Worm (Caenorhabditis elegans): ENCODE results near the gene cest-1.1.

cest-1.1 gene

ce11 chrV:14136152-14136551 lies 30.4 kb downstream of the cest-1.1 start (continued):
- peak; percentile 59 for TF ChIP-seq C16A3.4 (tag; optimal IDR thresholded peaks at IDR 0.05)
- TF ChIP-seq mep-1 (tag; optimal IDR thresholded peaks at IDR 0.05), result peak; percentile 61
- no peak for TF ChIP-seq unc-130 (tag; optimal IDR thresholded peaks at IDR 0.05)
- TF ChIP-seq irx-1 (tag; optimal IDR thresholded peaks at IDR 0.05), result peak; percentile 45
- peak; percentile 24 for TF ChIP-seq mef-2 (tag; optimal IDR thresholded peaks at IDR 0.05)
- TF ChIP-seq F16B12.6 (tag; optimal IDR thresholded peaks at IDR 0.05), result no peak
- TF ChIP-seq nhr-77 (tag; optimal IDR thresholded peaks at IDR 0.05), result peak; percentile 82
- peak; percentile 48 for TF ChIP-seq snpc-4 (tag; optimal IDR thresholded peaks at IDR 0.05)
- TF ChIP-seq nhr-76 (tag; optimal IDR thresholded peaks at IDR 0.05), result no peak
- peak; percentile 70 for TF ChIP-seq nhr-47 (tag; optimal IDR thresholded peaks at IDR 0.05)
- no peak for TF ChIP-seq aly-2 (tag; optimal IDR thresholded peaks at IDR 0.05)
- peak; percentile 78 for TF ChIP-seq tbx-2 (tag; optimal IDR thresholded peaks at IDR 0.05)
- TF ChIP-seq fkh-8 (tag; optimal IDR thresholded peaks at IDR 0.05), result peak; percentile 40
- TF ChIP-seq nhr-90 (tag; optimal IDR thresholded peaks at IDR 0.05; ENCODE audit: poor library complexity), result peak; percentile 49
- peak; percentile 98 for TF ChIP-seq lin-14 (GFP tag; optimal IDR thresholded peaks at IDR 0.05)
- TF ChIP-seq lir-3 (tag; optimal IDR thresholded peaks at IDR 0.05; ENCODE audit: poor library complexity), result peak; percentile 24
- TF ChIP-seq unc-98 (GFP tag; IDR thresholded peaks at IDR 0.05), result no peak
- TF ChIP-seq nhr-28 (tag; optimal IDR thresholded peaks at IDR 0.05), result no peak
- no peak for TF ChIP-seq hpl-2 (GFP tag; optimal IDR thresholded peaks at IDR 0.05)
- peak; percentile 42 to 75 for TF ChIP-seq lin-35 (GFP tag; optimal IDR thresholded peaks at IDR 0.05)
- peak; percentile 63 for TF ChIP-seq lin-13 (GFP tag; optimal IDR thresholded peaks at IDR 0.05)
- TF ChIP-seq nhr-237 (tag; optimal IDR thresholded peaks at IDR 0.05), result peak; percentile 15
- no peak for TF ChIP-seq pag-3 (tag; optimal IDR thresholded peaks at IDR 0.05; ENCODE audit: borderline replicate concordance, insufficient read depth)
- TF ChIP-seq ceh-8 (GFP tag; optimal IDR thresholded peaks at IDR 0.05), result peak; percentile 65
- TF ChIP-seq jun-1 (tag; optimal IDR thresholded peaks at IDR 0.05), result peak; percentile 65
- no peak for TF ChIP-seq hlh-4 (tag; optimal IDR thresholded peaks at IDR 0.05)
- TF ChIP-seq unc-86 (tag; optimal IDR thresholded peaks at IDR 0.05), result no peak
- TF ChIP-seq mab-9 (GFP tag; IDR thresholded peaks at IDR 0.05), result no peak
- no peak for TF ChIP-seq ceh-90 (tag; optimal IDR thresholded peaks at IDR 0.05)
- TF ChIP-seq rnt-1 (tag; optimal IDR thresholded peaks at IDR 0.05), result peak; percentile 30
- TF ChIP-seq blmp-1 (tag; optimal IDR thresholded peaks at IDR 0.05), result peak; percentile 85
- no peak for TF ChIP-seq aha-1 (tag; optimal IDR thresholded peaks at IDR 0.05)

- TF ChIP-seq nhr-19 (GFP tag; conservative IDR thresholded peaks at IDR 0.05) (no peak), C34B4.2 (tag; optimal IDR thresholded peaks at IDR 0.05) (no peak), tbx-2 (tag; optimal IDR thresholded peaks at IDR 0.05) (no peak), tlp-1 (tag; optimal IDR thresholded peaks at IDR 0.05) (peak; percentile 18), sptf-1 (tag; optimal IDR thresholded peaks at IDR 0.05) (no peak), zip-4 (GFP tag; optimal IDR thresholded peaks at IDR 0.05) (no peak), skn-1 (tag; optimal IDR thresholded peaks at IDR 0.05) (no peak), dsc-1 (tag; optimal IDR thresholded peaks at IDR 0.05) (no peak), rnt-1 (tag; optimal IDR thresholded peaks at IDR 0.05) (no peak), zag-1 (tag; optimal IDR thresholded peaks at IDR 0.05) (no peak), unc-130 (tag; optimal IDR thresholded peaks at IDR 0.05) (no peak), nhr-20 (tag; optimal IDR thresholded peaks at IDR 0.05) (no peak), lsy-2 (tag; optimal IDR thresholded peaks at IDR 0.05) (peak in 1 of 2 experiments; percentile 30), mef-2 (tag; optimal IDR thresholded peaks at IDR 0.05) (no peak), elt-2 (tag; optimal IDR thresholded peaks at IDR 0.05) (peak; percentile 53), fkh-10 (GFP tag; optimal IDR thresholded peaks at IDR 0.05) (no peak), elt-3 (tag; optimal IDR thresholded peaks at IDR 0.05) (peak in 3 of 6 experiments; percentile 12 to 48 (median 26)), nhr-84 (tag; optimal IDR thresholded peaks at IDR 0.05) (no peak), ceh-90 (tag; optimal IDR thresholded peaks at IDR 0.05) (no peak), nhr-77 (tag; optimal IDR thresholded peaks at IDR 0.05) (no peak), lin-13 (GFP tag; optimal IDR thresholded peaks at IDR 0.05) (no peak), snu-23 (GFP tag; optimal IDR thresholded peaks at IDR 0.05) (no peak), lin-14 (GFP tag; optimal IDR thresholded peaks at IDR 0.05) (peak; percentile 54), nhr-85 (tag) (peak; percentile 75), lin-35 (GFP tag; optimal IDR thresholded peaks at IDR 0.05) (peak in 1 of 2 experiments; percentile 5), ces-1 (GFP tag; optimal IDR thresholded peaks at IDR 0.05) (no peak), snpc-4 (tag; optimal IDR thresholded peaks at IDR 0.05) (no peak), hpl-2 (GFP tag; optimal IDR thresholded peaks at IDR 0.05) (no peak), unc-98 (GFP tag; IDR thresholded peaks at IDR 0.05) (no peak), Y116A8C.19 (tag; optimal IDR thresholded peaks at IDR 0.05; ENCODE audit: borderline replicate concordance) (no peak), C16A3.4 (tag; optimal IDR thresholded peaks at IDR 0.05) (no peak)
These were observed 31.6 kb downstream of the cest-1.1 start for ce11 chrV:14134757-14135441.
